Fruit fly (Drosophila melanogaster) Kc167 (cell line): ENCODE results near the gene Cks85A.

Source experiments
- Myc ChIP-seq: fragments of >200 bp; optimal IDR thresholded peaks from 2 replicates; lab custom pipeline; 2017; ENCODE audit warnings: missing external identifiers
- psq ChIP-seq: fragments of >200 bp; optimal IDR thresholded peaks from 2 replicates; lab custom pipeline; 2017; ENCODE audit warnings: missing external identifiers

- TF ChIP-seq psq (no peak), Myc (lab: Kevin White, UChicago) (no peak)
These were observed 50.0 kb downstream of the Cks85A start for dm6 chr3R:8668024-8668856.
